Worm (Caenorhabditis elegans) whole organism, early embryonic: ENCODE results near the gene F14H3.6.

Experiments
- B0310.2 ChIP-seq: sonication (generic microtip); optimal IDR thresholded peaks from 2 replicates; lab custom pipeline; 2016; ENCODE audit warnings: mild to moderate bottlenecking, missing genetic modification characterization, missing compliant biosample characterization
- F13C5.2 ChIP-seq: sonication (generic microtip); optimal IDR thresholded peaks from 2 replicates; lab custom pipeline; 2017; ENCODE audit warnings: mild to moderate bottlenecking, missing genetic modification characterization, inconsistent platforms, missing compliant biosample characterization
- aly-1 ChIP-seq: sonication (generic microtip); optimal IDR thresholded peaks from 2 replicates; lab custom pipeline; 2016; ENCODE audit warnings: missing genetic modification characterization, missing compliant biosample characterization
- ama-1 ChIP-seq: fragments of 150-350 bp; optimal IDR thresholded peaks from 2 replicates; lab custom pipeline; 2014
- ceh-13 ChIP-seq: fragments of 200-800 bp; sonication (Bioruptor generic); optimal IDR thresholded peaks from 2 replicates; lab custom pipeline; 2018; ENCODE audit warnings: mild to moderate bottlenecking, missing genetic modification characterization, missing compliant biosample characterization
- ceh-36 ChIP-seq: sonication (generic microtip); optimal IDR thresholded peaks from 2 replicates; lab custom pipeline; 2016; ENCODE audit warnings: missing genetic modification characterization, inconsistent platforms, missing compliant biosample characterization
- ets-7 ChIP-seq: sonication (generic microtip); optimal IDR thresholded peaks from 2 replicates; lab custom pipeline; 2016; ENCODE audit warnings: missing genotype, missing genetic modification characterization, missing compliant biosample characterization
- flt-1 ChIP-seq: fragments of 200-800 bp; sonication (Bioruptor generic); IDR thresholded peaks from 2 replicates; pipeline ENCODE4 v1.3.6; 2022; ENCODE audit warnings: missing genetic modification characterization, missing compliant biosample characterization
- hmbx-1 ChIP-seq: sonication (generic microtip); optimal IDR thresholded peaks from 2 replicates; lab custom pipeline; 2016; ENCODE audit warnings: mild to moderate bottlenecking, missing genetic modification characterization, missing compliant biosample characterization
- hmg-4 ChIP-seq: fragments of 200-800 bp; sonication (Bioruptor generic); optimal IDR thresholded peaks from 2 replicates; lab custom pipeline; 2018; ENCODE audit warnings: mild to moderate bottlenecking, missing genetic modification characterization, missing compliant biosample characterization
- hnd-1 ChIP-seq: sonication (generic microtip); optimal IDR thresholded peaks from 2 replicates; lab custom pipeline; 2016; ENCODE audit warnings: missing genetic modification characterization, missing compliant biosample characterization
- pes-1 ChIP-seq: fragments of 200-800 bp; sonication (Bioruptor generic); IDR thresholded peaks from 2 replicates; pipeline ENCODE4 v1.3.6; 2022; ENCODE audit warnings: missing genetic modification reagents, missing genetic modification characterization, missing compliant biosample characterization
- scrt-1 ChIP-seq: fragments of 200-800 bp; sonication (Bioruptor generic); IDR thresholded peaks from 2 replicates; pipeline ENCODE4 v1.3.6; 2022; ENCODE audit warnings: missing genetic modification characterization, missing compliant biosample characterization
- sea-1 ChIP-seq: fragments of 200-800 bp; sonication (Bioruptor generic); conservative IDR thresholded peaks from 2 replicates; pipeline ENCODE4 v1.3.6; 2022; ENCODE audit warnings: missing genetic modification characterization, missing compliant biosample characterization
- tbx-11 ChIP-seq: fragments of 200-800 bp; sonication (Bioruptor generic); IDR thresholded peaks from 2 replicates; pipeline ENCODE4 v1.3.6; 2022; ENCODE audit warnings: missing genetic modification characterization, missing compliant biosample characterization
- tbx-37 ChIP-seq: fragments of 200-800 bp; sonication (Bioruptor generic); conservative IDR thresholded peaks from 2 replicates; pipeline ENCODE4 v1.3.6; 2022; ENCODE audit warnings: missing genetic modification reagents, missing genetic modification characterization, missing compliant biosample characterization
- tra-4 ChIP-seq: sonication (generic microtip); optimal IDR thresholded peaks from 2 replicates; lab custom pipeline; 2017; ENCODE audit warnings: missing genetic modification characterization, missing compliant biosample characterization

F14H3.6 gene

DNA sequence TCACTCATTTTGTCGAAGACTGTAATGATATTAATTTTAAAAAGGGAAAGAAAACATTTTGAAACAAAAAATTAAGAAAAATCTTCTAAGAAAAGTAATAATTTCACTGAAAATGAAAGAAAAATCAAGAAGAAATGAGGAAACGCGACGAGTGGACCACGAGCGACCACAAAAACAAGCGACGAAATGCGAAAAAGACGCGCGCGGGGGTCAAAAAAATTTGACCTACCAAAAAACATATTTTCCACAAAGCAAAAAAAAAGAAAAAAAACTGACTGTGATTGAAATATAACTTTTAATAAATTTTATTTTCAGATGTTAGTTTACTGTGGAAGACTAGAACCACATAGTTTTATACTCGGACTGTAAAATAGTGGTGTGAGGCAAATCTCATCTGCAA is at the start of gene F14H3.6:
TSS of gene F14H3.6 (minus strand) at position 22 of the 400 bp plus-strand sequence.
- TF ChIP-seq tra-4 (tag; lab: Kevin White, UChicago), result no peak
- TF ChIP-seq hnd-1 (tag; lab: Kevin White, UChicago), result no peak
- no peak for TF ChIP-seq ets-7 (tag; lab: Kevin White, UChicago)
- no peak for TF ChIP-seq B0310.2 (tag; lab: Kevin White, UChicago)
- no peak for TF ChIP-seq tbx-37 (GFP tag; lab: Robert Waterston, UW)
- no peak for TF ChIP-seq pes-1 (GFP tag; lab: Robert Waterston, UW)
- TF ChIP-seq tbx-11 (GFP tag; lab: Robert Waterston, UW), result no peak
- TF ChIP-seq F13C5.2, result no peak
- TF ChIP-seq ceh-13 (GFP tag; lab: Kevin White, UChicago), result no peak
- no peak for TF ChIP-seq sea-1
- no peak for TF ChIP-seq flt-1
- no peak for TF ChIP-seq aly-1
- no peak for TF ChIP-seq ama-1 (lab: Kevin White, UChicago)
- TF ChIP-seq scrt-1, result no peak
- no peak for TF ChIP-seq ceh-36
- TF ChIP-seq hmg-4 (GFP tag; lab: Kevin White, UChicago), result no peak
- no peak for TF ChIP-seq hmbx-1 (tag; lab: Kevin White, UChicago)

ce11 chrV:16103594-16103993 is 44.9 kb upstream of the F14H3.6 start, which contains the start of gene argk-1:
argk-1 (plus strand) TSS chrV:16103894.
- TF ChIP-seq F13C5.2, result no peak
- no peak for TF ChIP-seq aly-1
- TF ChIP-seq B0310.2 (tag; lab: Kevin White, UChicago), result no peak
- no peak for TF ChIP-seq scrt-1

- TF ChIP-seq sea-1, result no peak
- TF ChIP-seq ceh-36, result no peak
- no peak for TF ChIP-seq B0310.2 (tag; lab: Kevin White, UChicago)
- TF ChIP-seq tra-4 (tag; lab: Kevin White, UChicago), result no peak
- no peak for TF ChIP-seq tbx-11 (GFP tag; lab: Robert Waterston, UW)
- no peak for TF ChIP-seq hmg-4 (GFP tag; lab: Kevin White, UChicago)
- TF ChIP-seq ceh-13 (GFP tag; lab: Kevin White, UChicago), result no peak
- TF ChIP-seq F13C5.2, result no peak
- no peak for TF ChIP-seq ets-7 (tag; lab: Kevin White, UChicago)
- TF ChIP-seq ama-1 (lab: Kevin White, UChicago), result no peak
- no peak for TF ChIP-seq pes-1 (GFP tag; lab: Robert Waterston, UW)
- TF ChIP-seq hnd-1 (tag; lab: Kevin White, UChicago), result no peak
- no peak for TF ChIP-seq flt-1
- no peak for TF ChIP-seq hmbx-1 (tag; lab: Kevin White, UChicago)
- no peak for TF ChIP-seq aly-1
- no peak for TF ChIP-seq scrt-1
- TF ChIP-seq tbx-37 (GFP tag; lab: Robert Waterston, UW), result no peak
Measured at ce11 chrV:16100103-16100730, 41.5 kb upstream of the F14H3.6 start, which contains the start of gene cth-1. cth-1 (plus strand) TSS chrV:16100680.

DNA sequence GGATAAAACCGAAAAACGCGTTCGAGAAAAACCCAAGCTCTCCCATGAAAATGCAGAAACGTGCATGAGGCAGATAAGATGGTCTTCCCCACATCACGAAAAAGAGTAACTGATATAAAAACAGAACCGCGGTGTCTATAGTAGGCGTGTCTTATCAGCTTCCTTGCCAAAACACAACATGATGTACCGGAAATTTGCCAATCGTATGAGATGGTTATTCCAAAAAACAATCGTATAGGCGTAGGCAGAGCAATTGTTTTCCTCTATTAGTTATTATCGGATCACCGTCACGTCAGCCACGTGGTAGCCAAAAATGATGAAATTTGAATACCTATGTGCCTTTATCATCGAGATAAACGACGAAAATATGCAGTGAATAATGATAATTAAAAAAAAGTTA is 40.7 kb upstream of the F14H3.6 start, which contains the start of gene str-7:
TSS of gene str-7 (minus strand) at position 101 of the 400 bp plus-strand sequence.
- TF ChIP-seq tbx-37 (GFP tag; lab: Robert Waterston, UW) (no peak), F13C5.2 (no peak), ama-1 (lab: Kevin White, UChicago) (no peak), pes-1 (GFP tag; lab: Robert Waterston, UW) (no peak), B0310.2 (tag; lab: Kevin White, UChicago) (no peak), flt-1 (no peak), hmbx-1 (tag; lab: Kevin White, UChicago) (no peak)

ce11 chrV:16094862-16095261 is 36.2 kb upstream of the F14H3.6 start:
- TF ChIP-seq ceh-13 (GFP tag; lab: Kevin White, UChicago) (no peak), flt-1 (no peak), hmg-4 (GFP tag; lab: Kevin White, UChicago) (no peak), hnd-1 (tag; lab: Kevin White, UChicago) (no peak), tbx-37 (GFP tag; lab: Robert Waterston, UW) (no peak), B0310.2 (tag; lab: Kevin White, UChicago) (no peak), sea-1 (no peak), aly-1 (no peak), scrt-1 (no peak), ama-1 (lab: Kevin White, UChicago) (no peak), F13C5.2 (no peak), hmbx-1 (tag; lab: Kevin White, UChicago) (no peak), pes-1 (GFP tag; lab: Robert Waterston, UW) (no peak), tbx-11 (GFP tag; lab: Robert Waterston, UW) (no peak), ets-7 (tag; lab: Kevin White, UChicago) (no peak)

ce11 chrV:16094284-16094683 is 35.6 kb upstream of the F14H3.6 start, which contains the start of gene F22B8.7:
F22B8.7 (plus strand) TSS chrV:16094584.
- no peak for TF ChIP-seq aly-1
- no peak for TF ChIP-seq sea-1
- TF ChIP-seq B0310.2 (tag; lab: Kevin White, UChicago), result no peak
- no peak for TF ChIP-seq tra-4 (tag; lab: Kevin White, UChicago)
- TF ChIP-seq scrt-1, result no peak
- TF ChIP-seq hnd-1 (tag; lab: Kevin White, UChicago), result no peak
- TF ChIP-seq hmg-4 (GFP tag; lab: Kevin White, UChicago), result no peak
- no peak for TF ChIP-seq ama-1 (lab: Kevin White, UChicago)
- TF ChIP-seq flt-1, result no peak
- TF ChIP-seq ceh-13 (GFP tag; lab: Kevin White, UChicago), result no peak

DNA sequence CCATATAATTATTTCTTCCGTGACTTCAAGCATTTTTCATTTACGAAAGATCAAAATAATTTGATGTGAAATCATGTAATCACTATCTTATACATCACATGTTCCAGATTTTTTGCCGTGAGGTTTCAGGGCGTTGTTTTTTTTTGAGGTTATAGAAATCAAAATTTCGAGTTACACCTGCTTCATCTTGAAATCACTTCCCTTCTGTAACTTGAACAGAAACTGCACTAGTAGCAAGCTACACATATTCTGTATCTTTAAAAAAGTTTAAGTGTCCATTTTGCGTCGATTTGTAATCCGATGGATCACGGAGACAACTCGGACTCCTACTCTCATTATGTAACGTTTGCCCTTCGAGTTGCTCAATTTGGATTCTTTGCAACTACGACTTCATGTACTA is 32.0 kb upstream of the F14H3.6 start, which contains the start of gene F22B8.3:
TSS of gene F22B8.3 (plus strand) at position 301 of the 400 bp plus-strand sequence.
- TF ChIP-seq ets-7 (tag; lab: Kevin White, UChicago) (no peak), scrt-1 (no peak), F13C5.2 (no peak), flt-1 (no peak), aly-1 (no peak), tra-4 (tag; lab: Kevin White, UChicago) (no peak), tbx-11 (GFP tag; lab: Robert Waterston, UW) (no peak), pes-1 (GFP tag; lab: Robert Waterston, UW) (no peak), hmbx-1 (tag; lab: Kevin White, UChicago) (no peak), tbx-37 (GFP tag; lab: Robert Waterston, UW) (no peak), hmg-4 (GFP tag; lab: Kevin White, UChicago) (no peak), B0310.2 (tag; lab: Kevin White, UChicago) (no peak), hnd-1 (tag; lab: Kevin White, UChicago) (no peak), ama-1 (lab: Kevin White, UChicago) (no peak), ceh-13 (GFP tag; lab: Kevin White, UChicago) (no peak), ceh-36 (no peak), sea-1 (no peak)
